Worm (Caenorhabditis elegans) whole organism, L1 larva: ENCODE data around the gene ckr-2.

Source experiments
- aly-2 ChIP-seq: fragments of 150-350 bp; optimal IDR thresholded peaks from 2 replicates; lab custom pipeline; 2014; ENCODE audit warnings: missing biosample characterization, missing genetic modification characterization
- ama-1 ChIP-seq: fragments of 150-350 bp; optimal IDR thresholded peaks from 2 replicates; lab custom pipeline; 2014
- ceh-63 ChIP-seq: fragments of 200-800 bp; sonication (Bioruptor generic); optimal IDR thresholded peaks from 2 replicates; lab custom pipeline; 2018; ENCODE audit warnings: mild to moderate bottlenecking, missing genetic modification characterization, missing compliant biosample characterization
- ceh-8 ChIP-seq: fragments of 200-800 bp; sonication (Bioruptor generic); optimal IDR thresholded peaks from 2 replicates; lab custom pipeline; 2018; ENCODE audit warnings: mild to moderate bottlenecking, missing genetic modification characterization, moderate library complexity, missing compliant biosample characterization
- ces-1 ChIP-seq: fragments of 150-350 bp; optimal IDR thresholded peaks from 2 replicates; lab custom pipeline; 2014; ENCODE audit warnings: missing biosample characterization, missing genetic modification reagents, missing genetic modification characterization
- dpl-1 ChIP-seq, 3 experiments: fragments of 150-350 bp in 2 of 3; sonication (generic microtip) in 1 of 3; optimal IDR thresholded peaks; 2 replicates each; lab custom pipeline; 2014 to 2017; ENCODE audit warnings: missing biosample characterization in 3 of 3, missing genetic modification characterization in 3 of 3, missing genetic modification reagents in 3 of 3
- dsc-1 ChIP-seq: sonication (generic microtip); optimal IDR thresholded peaks from 2 replicates; lab custom pipeline; 2016; ENCODE audit warnings: mild to moderate bottlenecking, missing genetic modification characterization, missing compliant biosample characterization
- egl-13 ChIP-seq: sonication (generic microtip); optimal IDR thresholded peaks from 2 replicates; lab custom pipeline; 2016; ENCODE audit warnings: missing genotype, missing genetic modification reagents, missing genetic modification characterization, missing compliant biosample characterization
- egl-27 ChIP-seq, 2 experiments: fragments of 150-350 bp in 1 of 2; sonication (generic microtip); optimal IDR thresholded peaks; 3 replicates each; lab custom pipeline; 2017 to 2018; ENCODE audit warnings: missing biosample characterization in 2 of 2, missing genetic modification characterization in 2 of 2, missing genetic modification reagents in 2 of 2
- elt-3 ChIP-seq, 6 experiments: fragments of 150-350 bp in 1 of 6; sonication (generic microtip); optimal IDR thresholded peaks; 2 replicates each; lab custom pipeline; 2017 to 2018; ENCODE audit warnings: missing biosample characterization in 6 of 6, missing genetic modification characterization in 6 of 6, inconsistent platforms in 1 of 6
- fkh-8 ChIP-seq: sonication (generic microtip); optimal IDR thresholded peaks from 2 replicates; lab custom pipeline; 2016; ENCODE audit warnings: mild to moderate bottlenecking, missing genetic modification characterization, missing compliant biosample characterization
- hlh-17 ChIP-seq: fragments of 200-800 bp; sonication (Bioruptor generic); optimal IDR thresholded peaks from 2 replicates; lab custom pipeline; 2018; ENCODE audit warnings: missing genetic modification characterization, mild to moderate bottlenecking, missing compliant biosample characterization, moderate library complexity, borderline replicate concordance
- hlh-4 ChIP-seq: sonication (generic microtip); optimal IDR thresholded peaks from 2 replicates; lab custom pipeline; 2016; ENCODE audit warnings: mild to moderate bottlenecking, missing genetic modification characterization, missing compliant biosample characterization
- lin-13 ChIP-seq: fragments of 150-350 bp; optimal IDR thresholded peaks from 2 replicates; lab custom pipeline; 2014; ENCODE audit warnings: missing biosample characterization, missing genetic modification reagents, missing genetic modification characterization
- lin-39 ChIP-seq: fragments of 150-350 bp; optimal IDR thresholded peaks from 2 replicates; lab custom pipeline; 2014; ENCODE audit warnings: missing biosample characterization, missing genetic modification reagents, missing genetic modification characterization
- mef-2 ChIP-seq: fragments of 150-350 bp; optimal IDR thresholded peaks from 2 replicates; lab custom pipeline; 2014; ENCODE audit warnings: missing biosample characterization, missing genetic modification characterization
- nhr-11 ChIP-seq: fragments of 150-350 bp; optimal IDR thresholded peaks from 2 replicates; lab custom pipeline; 2014; ENCODE audit warnings: missing biosample characterization, missing genetic modification characterization
- nhr-12 ChIP-seq: sonication (generic microtip); optimal IDR thresholded peaks from 2 replicates; lab custom pipeline; 2017; ENCODE audit warnings: missing biosample characterization, missing genetic modification characterization
- nhr-20 ChIP-seq: sonication (generic microtip); optimal IDR thresholded peaks from 2 replicates; lab custom pipeline; 2016; ENCODE audit warnings: mild to moderate bottlenecking, missing genetic modification characterization, missing compliant biosample characterization
- nhr-28 ChIP-seq: fragments of 150-350 bp; optimal IDR thresholded peaks from 2 replicates; lab custom pipeline; 2014; ENCODE audit warnings: missing biosample characterization, missing genetic modification characterization
- nhr-47 ChIP-seq: sonication (generic microtip); optimal IDR thresholded peaks from 2 replicates; lab custom pipeline; 2016; ENCODE audit warnings: mild to moderate bottlenecking, missing genetic modification characterization, moderate library complexity, missing compliant biosample characterization
- nhr-76 ChIP-seq: sonication (generic microtip); optimal IDR thresholded peaks from 2 replicates; lab custom pipeline; 2017; ENCODE audit warnings: missing biosample characterization, missing genetic modification characterization
- nhr-85 ChIP-seq: sonication (generic microtip); peaks from one replicate; lab custom pipeline; 2016; ENCODE audit warnings: missing genetic modification characterization, inconsistent platforms, missing compliant biosample characterization
- pqm-1 ChIP-seq: sonication (generic microtip); optimal IDR thresholded peaks from 3 replicates; lab custom pipeline; 2017; ENCODE audit warnings: missing biosample characterization, missing genetic modification characterization
- rnt-1 ChIP-seq: sonication (generic microtip); optimal IDR thresholded peaks from 2 replicates; lab custom pipeline; 2016; ENCODE audit warnings: mild to moderate bottlenecking, missing genetic modification characterization, moderate library complexity, missing compliant biosample characterization
- skn-1 ChIP-seq: fragments of 150-350 bp; optimal IDR thresholded peaks from 2 replicates; lab custom pipeline; 2014; ENCODE audit warnings: missing biosample characterization, missing genetic modification characterization
- snu-23 ChIP-seq: sonication (generic microtip); optimal IDR thresholded peaks from 2 replicates; lab custom pipeline; 2016; ENCODE audit warnings: missing genetic modification characterization, missing compliant biosample characterization
- sptf-1 ChIP-seq: fragments of 150-350 bp; optimal IDR thresholded peaks from 2 replicates; lab custom pipeline; 2014; ENCODE audit warnings: missing biosample characterization, missing genetic modification characterization
- sup-37 ChIP-seq: fragments of 200-800 bp; sonication (Bioruptor generic); optimal IDR thresholded peaks from 2 replicates; lab custom pipeline; 2018; ENCODE audit warnings: mild to moderate bottlenecking, missing genetic modification characterization, missing compliant biosample characterization
- swsn-7 ChIP-seq: sonication (generic microtip); optimal IDR thresholded peaks from 2 replicates; lab custom pipeline; 2016; ENCODE audit warnings: missing genetic modification characterization, missing compliant biosample characterization
- tlp-1 ChIP-seq: fragments of 150-350 bp; optimal IDR thresholded peaks from 2 replicates; lab custom pipeline; 2014; ENCODE audit warnings: missing biosample characterization, missing genetic modification characterization
- unc-30 ChIP-seq: sonication (generic microtip); optimal IDR thresholded peaks from 2 replicates; lab custom pipeline; 2017; ENCODE audit warnings: missing biosample characterization, missing genetic modification characterization
- unc-86 ChIP-seq: sonication (generic microtip); optimal IDR thresholded peaks from 2 replicates; lab custom pipeline; 2016; ENCODE audit warnings: missing genetic modification characterization, missing compliant biosample characterization
- unc-98 ChIP-seq: fragments of 200-800 bp; sonication (Bioruptor generic); IDR thresholded peaks from 2 replicates; pipeline ENCODE4 v1.3.6; 2022; ENCODE audit warnings: missing genetic modification characterization, missing compliant biosample characterization
- vab-15 ChIP-seq: sonication (generic microtip); optimal IDR thresholded peaks from 2 replicates; lab custom pipeline; 2017; ENCODE audit warnings: missing genotype, mild to moderate bottlenecking, missing genetic modification characterization, missing compliant biosample characterization
- ztf-11 ChIP-seq, 2 experiments: sonication (generic microtip); optimal IDR thresholded peaks; 2 replicates each; lab custom pipeline; 2016 to 2017; ENCODE audit warnings: missing genetic modification characterization in 2 of 2, missing biosample characterization in 1 of 2, missing compliant biosample characterization in 1 of 2

Gene ckr-2

DNA sequence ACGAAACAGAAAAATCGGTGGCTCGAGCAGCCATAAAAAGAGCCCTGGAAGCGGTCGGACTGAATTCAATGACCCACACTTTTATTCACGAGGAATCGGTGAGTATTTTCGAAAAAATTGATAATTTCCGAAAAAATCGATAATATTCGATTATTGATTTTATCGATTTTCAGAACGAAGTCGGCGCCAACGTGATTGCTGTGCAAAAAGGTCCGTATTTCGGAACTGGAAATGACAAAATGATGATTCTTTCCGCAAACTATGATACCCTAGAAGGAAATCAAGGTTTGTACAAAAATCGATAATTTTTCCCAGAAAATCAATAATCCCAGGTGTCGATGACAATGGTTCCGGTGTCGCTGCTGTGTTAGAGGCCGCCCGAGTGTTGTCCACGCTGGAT is 14.5 kb downstream of the ckr-2 start:
- no peak for TF ChIP-seq nhr-20 (tag; lab: Kevin White, UChicago)
- no peak for TF ChIP-seq pqm-1 (tag; lab: Kevin White, UChicago)
- TF ChIP-seq aly-2 (tag; lab: Kevin White, UChicago), result no peak
- no peak for TF ChIP-seq nhr-12 (tag; lab: Kevin White, UChicago)
- TF ChIP-seq dsc-1 (tag; lab: Kevin White, UChicago), result no peak
- no peak for TF ChIP-seq sptf-1 (tag; lab: Kevin White, UChicago)
- no peak for TF ChIP-seq nhr-11 (tag; lab: Kevin White, UChicago)
- no peak for TF ChIP-seq hlh-17
- no peak for TF ChIP-seq dpl-1 (GFP tag; optimal IDR thresholded peaks at IDR 0.05; lab: Kevin White, UChicago)
- no peak for TF ChIP-seq nhr-85
- no peak for TF ChIP-seq snu-23 (GFP tag; lab: Kevin White, UChicago)
- TF ChIP-seq nhr-47 (tag; lab: Kevin White, UChicago), result no peak
- no peak for TF ChIP-seq nhr-28 (tag; lab: Kevin White, UChicago)
- no peak for TF ChIP-seq vab-15 (tag; lab: Kevin White, UChicago)
- no peak for TF ChIP-seq ama-1 (lab: Kevin White, UChicago)
- no peak for TF ChIP-seq fkh-8 (tag; lab: Kevin White, UChicago)
- TF ChIP-seq ceh-63 (GFP tag; lab: Kevin White, UChicago), result no peak
- no peak for TF ChIP-seq swsn-7 (tag; lab: Kevin White, UChicago)
- no peak for TF ChIP-seq ceh-8 (GFP tag; lab: Kevin White, UChicago)
- TF ChIP-seq unc-98, result no peak

DNA sequence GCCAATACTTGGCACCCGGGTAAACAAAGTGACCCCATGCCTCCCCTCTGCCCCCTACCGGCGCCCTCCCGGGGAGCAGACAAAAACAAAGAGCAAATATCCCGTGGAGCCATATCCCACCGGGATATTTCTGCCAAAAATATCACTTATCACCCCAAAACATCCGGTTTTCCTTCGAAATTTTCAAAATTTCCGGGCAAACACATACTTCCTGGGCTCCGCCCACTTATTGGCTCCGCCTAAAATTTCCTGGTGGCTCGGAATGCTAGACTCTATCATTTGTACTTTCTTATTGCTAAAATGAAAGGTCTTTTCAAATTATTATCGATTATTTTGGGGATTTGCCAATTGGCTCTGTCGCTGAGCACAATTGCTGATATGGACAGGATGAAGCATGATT is 15.7 kb downstream of the ckr-2 start, which contains the start of gene Y39A3B.1:
Gene Y39A3B.1 (plus strand): TSS at position 301 of the 400 bp plus-strand sequence.
- TF ChIP-seq nhr-47 (tag; lab: Kevin White, UChicago), result no peak
- TF ChIP-seq unc-30, result no peak
- TF ChIP-seq egl-13 (tag; lab: Kevin White, UChicago), result no peak
- TF ChIP-seq elt-3 (tag; optimal IDR thresholded peaks at IDR 0.05; lab: Kevin White, UChicago), result no peak
- TF ChIP-seq mef-2, result no peak
- no peak for TF ChIP-seq ceh-63 (GFP tag; lab: Kevin White, UChicago)
- TF ChIP-seq nhr-11 (tag; lab: Kevin White, UChicago), result no peak
- TF ChIP-seq tlp-1, result no peak
- TF ChIP-seq rnt-1 (tag; lab: Kevin White, UChicago), result no peak
- no peak for TF ChIP-seq lin-13 (GFP tag; lab: Kevin White, UChicago)
- TF ChIP-seq nhr-28 (tag; lab: Kevin White, UChicago), result no peak

DNA sequence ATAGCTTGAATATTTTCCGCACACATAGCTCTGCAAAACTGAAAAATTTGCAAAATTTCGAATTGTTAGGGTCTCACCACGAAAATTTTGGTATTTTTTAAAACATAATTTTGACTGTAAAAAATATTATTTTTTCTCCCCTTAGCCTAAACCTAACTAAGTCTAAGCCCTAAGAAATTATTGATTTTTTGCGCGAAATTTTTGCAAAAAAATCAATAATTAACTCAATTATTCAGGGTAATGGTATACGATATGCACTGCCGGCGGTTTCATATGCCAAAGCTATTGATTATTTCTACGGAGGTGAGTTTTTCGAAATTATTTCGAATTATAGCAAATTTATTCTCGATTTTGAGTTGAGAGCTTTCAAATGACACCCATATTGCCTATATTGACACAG is 20.2 kb downstream of the ckr-2 start:
- TF ChIP-seq sup-37 (no peak), egl-27 (tag; optimal IDR thresholded peaks at IDR 0.05; lab: Kevin White, UChicago) (no peak), rnt-1 (tag; lab: Kevin White, UChicago) (no peak), ces-1 (GFP tag; lab: Kevin White, UChicago) (no peak), lin-39 (no peak), hlh-4 (tag; lab: Kevin White, UChicago) (no peak), nhr-76 (tag; lab: Kevin White, UChicago) (no peak), nhr-12 (tag; lab: Kevin White, UChicago) (no peak), nhr-11 (tag; lab: Kevin White, UChicago) (no peak), skn-1 (tag; lab: Kevin White, UChicago) (no peak), unc-86 (no peak)

DNA sequence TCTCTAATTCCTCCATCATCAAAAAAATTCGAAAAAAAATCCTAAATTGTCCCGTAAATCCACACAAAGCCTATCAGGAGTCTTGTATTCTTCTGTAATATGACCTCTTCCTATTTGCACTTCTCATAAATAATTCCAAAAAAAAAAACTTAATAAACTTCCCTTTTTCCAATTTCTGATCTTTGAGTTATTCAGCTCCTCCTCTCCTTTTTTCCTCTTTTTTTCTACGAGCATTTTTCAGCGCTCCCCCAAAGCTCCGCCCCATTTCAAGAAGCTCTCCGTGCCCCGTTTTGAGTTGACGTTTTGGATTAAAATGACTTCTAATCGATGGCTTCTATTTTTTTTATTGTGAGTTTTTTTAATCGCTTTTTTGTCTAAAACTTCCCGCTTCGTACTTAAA is 23.8 kb downstream of the ckr-2 start, which contains the start of gene lgc-42:
Gene lgc-42 (plus strand): TSS at position 301 of the 400 bp plus-strand sequence.
- TF ChIP-seq nhr-85 (peak; percentile 1), ztf-11 (tag; optimal IDR thresholded peaks at IDR 0.05; lab: Kevin White, UChicago) (no peak)
- TF ChIP-seq, all 84 proteins: peak for 1
